Fruit fly (Drosophila melanogaster) whole organism, embryonic: Measurements from ENCODE around the gene CG14252.

Experiments used
- Abd-B ChIP-seq: fragments of 200-800 bp; sonication (Bioruptor generic); optimal IDR thresholded peaks from 2 replicates; lab custom pipeline; 2018; ENCODE audit warnings: missing biosample characterization, mild to moderate bottlenecking, missing genetic modification characterization, moderate library complexity
- Atf6 ChIP-seq: fragments of 200-800 bp; sonication (Bioruptor generic); IDR thresholded peaks from 2 replicates; pipeline ENCODE4 v1.3.6; 2022; ENCODE audit warnings: missing biosample characterization, missing genetic modification characterization
- Bgb ChIP-seq: fragments of 200-800 bp; sonication (Bioruptor generic); IDR thresholded peaks from 2 replicates; pipeline ENCODE4 v1.3.6; 2022; ENCODE audit warnings: missing biosample characterization, missing genetic modification characterization; ENCODE audit not compliant: partially characterized antibody
- C15 ChIP-seq: fragments of 200-800 bp; sonication (Bioruptor generic); IDR thresholded peaks from 3 replicates; pipeline ENCODE4 v1.3.6; 2022; ENCODE audit warnings: missing biosample characterization, missing genetic modification characterization
- CG10543 ChIP-seq: fragments of 200-800 bp; sonication (Bioruptor generic); optimal IDR thresholded peaks from 3 replicates; lab custom pipeline; 2017; ENCODE audit warnings: missing biosample characterization, mild to moderate bottlenecking, missing genetic modification characterization, moderate library complexity
- CG1233 ChIP-seq: fragments of 200-800 bp; sonication (Bioruptor generic); optimal IDR thresholded peaks from 4 replicates; lab custom pipeline; 2018; ENCODE audit warnings: missing biosample characterization, mild to moderate bottlenecking, missing genetic modification characterization
- CG13287 ChIP-seq: fragments of 200-800 bp; sonication (Bioruptor generic); IDR thresholded peaks from 2 replicates; pipeline ENCODE4 v1.3.6; 2022; ENCODE audit warnings: missing biosample characterization, missing genetic modification characterization; ENCODE audit not compliant: partially characterized antibody
- CG15514 ChIP-seq: fragments of 200-800 bp; sonication (Bioruptor generic); optimal IDR thresholded peaks from 3 replicates; lab custom pipeline; 2017; ENCODE audit warnings: missing biosample characterization, missing genetic modification characterization, mild to moderate bottlenecking, moderate library complexity, missing genetic modification reagents
- CG15601 ChIP-seq: fragments of 200-800 bp; sonication (Bioruptor generic); optimal IDR thresholded peaks from 3 replicates; lab custom pipeline; 2019; ENCODE audit warnings: missing biosample characterization, mild to moderate bottlenecking, missing genetic modification characterization, moderate library complexity
- CG15696 ChIP-seq: fragments of 200-800 bp; sonication (Bioruptor generic); optimal IDR thresholded peaks from 2 replicates; lab custom pipeline; 2019; ENCODE audit warnings: missing biosample characterization, mild to moderate bottlenecking, missing genetic modification characterization, moderate library complexity
- CG17186 ChIP-seq: fragments of 200-800 bp; sonication (Bioruptor generic); optimal IDR thresholded peaks from 3 replicates; lab custom pipeline; 2017; ENCODE audit warnings: missing biosample characterization, missing genetic modification reagents, missing genetic modification characterization
- CG18011 ChIP-seq: fragments of 200-800 bp; sonication (Bioruptor generic); optimal IDR thresholded peaks from 2 replicates; lab custom pipeline; 2017; ENCODE audit warnings: missing biosample characterization, missing genetic modification characterization, mild to moderate bottlenecking, moderate library complexity, missing genotype
- CG2712 ChIP-seq: fragments of 200-800 bp; optimal IDR thresholded peaks from 3 replicates; lab custom pipeline; 2019; ENCODE audit warnings: missing biosample characterization, mild to moderate bottlenecking, missing genetic modification characterization, moderate library complexity
- CG30403 ChIP-seq: fragments of 200-800 bp; sonication (Bioruptor generic); optimal IDR thresholded peaks from 3 replicates; lab custom pipeline; 2016; ENCODE audit warnings: missing biosample characterization, missing genetic modification characterization
- CG34224 ChIP-seq: fragments of 200-800 bp; sonication (Bioruptor generic); IDR thresholded peaks from 3 replicates; pipeline ENCODE4 v1.3.6; 2022; ENCODE audit warnings: missing biosample characterization, missing genetic modification characterization; ENCODE audit not compliant: partially characterized antibody
- CG5180 ChIP-seq: fragments of 200-800 bp; sonication (Bioruptor generic); optimal IDR thresholded peaks from 3 replicates; lab custom pipeline; 2017; ENCODE audit warnings: missing biosample characterization, missing genetic modification characterization, mild to moderate bottlenecking, moderate library complexity, missing genetic modification reagents
- CG8290 ChIP-seq, 3 experiments: fragments of 200-800 bp; sonication (Bioruptor generic); optimal IDR thresholded peaks; 2 replicates each; lab custom pipeline; 2016 to 2019; ENCODE audit warnings: missing biosample characterization in 3 of 3, missing genetic modification characterization in 3 of 3, mild to moderate bottlenecking in 2 of 3, moderate library complexity in 1 of 3
- CG8924 ChIP-seq: fragments of 200-800 bp; optimal IDR thresholded peaks from 3 replicates; lab custom pipeline; 2019; ENCODE audit warnings: missing biosample characterization, mild to moderate bottlenecking, missing genetic modification characterization, moderate library complexity
- CoRest ChIP-seq: fragments of 200-800 bp; sonication (Bioruptor generic); optimal IDR thresholded peaks from 3 replicates; lab custom pipeline; 2018; ENCODE audit warnings: missing biosample characterization, mild to moderate bottlenecking, missing genetic modification characterization, moderate library complexity
- D19B ChIP-seq: fragments of 200-800 bp; sonication (Bioruptor generic); optimal IDR thresholded peaks from 2 replicates; lab custom pipeline; 2017; ENCODE audit warnings: missing biosample characterization, mild to moderate bottlenecking, missing genetic modification characterization
- Deaf1 ChIP-seq: fragments of 200-800 bp; optimal IDR thresholded peaks from 3 replicates; lab custom pipeline; 2019; ENCODE audit warnings: missing biosample characterization, mild to moderate bottlenecking, missing genetic modification characterization, moderate library complexity
- Dip2 ChIP-seq: fragments of 200-800 bp; sonication (Bioruptor generic); IDR thresholded peaks from 2 replicates; pipeline ENCODE4 v1.3.6; 2022; ENCODE audit warnings: missing biosample characterization, missing genetic modification characterization
- Doc2 ChIP-seq: fragments of 200-800 bp; sonication (Bioruptor generic); IDR thresholded peaks from 2 replicates; pipeline ENCODE4 v1.3.6; 2022; ENCODE audit warnings: missing biosample characterization, missing genetic modification characterization
- Dp ChIP-seq: fragments of 200-800 bp; sonication (Bioruptor generic); optimal IDR thresholded peaks from 2 replicates; lab custom pipeline; 2018; ENCODE audit warnings: missing biosample characterization, mild to moderate bottlenecking, missing genetic modification characterization, moderate library complexity
- Ets65A ChIP-seq: fragments of 200-800 bp; sonication (Bioruptor generic); peaks from one replicate; lab custom pipeline; 2016; ENCODE audit warnings: missing biosample characterization, missing genetic modification characterization
- HLH4C ChIP-seq: fragments of 200-800 bp; sonication (Bioruptor generic); IDR thresholded peaks from 3 replicates; pipeline ENCODE4 v1.3.6; 2022; ENCODE audit warnings: missing biosample characterization, missing genetic modification characterization; ENCODE audit not compliant: partially characterized antibody
- MBD-R2 ChIP-seq: fragments of 200-800 bp; sonication (Bioruptor generic); IDR thresholded peaks from 2 replicates; pipeline ENCODE4 v1.3.6; 2022; ENCODE audit warnings: missing biosample characterization, missing genetic modification characterization
- MESR4 ChIP-seq: fragments of 200-800 bp; sonication (Bioruptor generic); optimal IDR thresholded peaks from 2 replicates; lab custom pipeline; 2018; ENCODE audit warnings: missing biosample characterization, mild to moderate bottlenecking, missing genetic modification characterization, moderate library complexity
- Usf ChIP-seq: fragments of 200-800 bp; sonication (Bioruptor generic); optimal IDR thresholded peaks from 2 replicates; lab custom pipeline; 2017; ENCODE audit warnings: missing genotype, missing biosample characterization, missing genetic modification characterization
- YL-1 ChIP-seq: fragments of 200-800 bp; sonication (Bioruptor generic); optimal IDR thresholded peaks from 3 replicates; lab custom pipeline; 2017; ENCODE audit warnings: missing biosample characterization, mild to moderate bottlenecking, missing genetic modification characterization
- amos ChIP-seq: fragments of 200-800 bp; sonication (Bioruptor generic); IDR thresholded peaks from 2 replicates; pipeline ENCODE4 v1.3.6; 2022; ENCODE audit warnings: missing biosample characterization, missing genetic modification characterization; ENCODE audit not compliant: partially characterized antibody
- ap ChIP-seq: fragments of 200-800 bp; sonication (Bioruptor generic); IDR thresholded peaks from 2 replicates; pipeline ENCODE4 v1.3.6; 2022; ENCODE audit warnings: missing biosample characterization, missing genetic modification characterization
- ato ChIP-seq: fragments of 200-800 bp; sonication (Bioruptor generic); IDR thresholded peaks from 2 replicates; pipeline ENCODE4 v1.3.6; 2022; ENCODE audit warnings: missing biosample characterization, missing genetic modification characterization; ENCODE audit not compliant: partially characterized antibody
- caup ChIP-seq: fragments of 200-800 bp; sonication (Bioruptor generic); optimal IDR thresholded peaks from 3 replicates; lab custom pipeline; 2017; ENCODE audit warnings: missing biosample characterization, mild to moderate bottlenecking, missing genetic modification characterization, moderate library complexity; ENCODE audit not compliant: severe bottlenecking
- fd96Cb ChIP-seq: fragments of 200-800 bp; sonication (Bioruptor generic); optimal IDR thresholded peaks from 2 replicates; lab custom pipeline; 2018; ENCODE audit warnings: missing biosample characterization, mild to moderate bottlenecking, missing genetic modification characterization, moderate library complexity
- gfzf ChIP-seq: fragments of 200-800 bp; sonication (Bioruptor generic); optimal IDR thresholded peaks from 2 replicates; lab custom pipeline; 2016; ENCODE audit warnings: missing biosample characterization, mild to moderate bottlenecking, missing genetic modification characterization, moderate library complexity
- hbn ChIP-seq: fragments of 200-800 bp; sonication (Bioruptor generic); IDR thresholded peaks from 2 replicates; pipeline ENCODE4 v1.3.6; 2022; ENCODE audit warnings: missing biosample characterization, missing genetic modification characterization; ENCODE audit not compliant: partially characterized antibody
- kah ChIP-seq: fragments of 200-800 bp; sonication (Bioruptor generic); optimal IDR thresholded peaks from 2 replicates; lab custom pipeline; 2018; ENCODE audit warnings: missing biosample characterization, mild to moderate bottlenecking, missing genetic modification characterization
- luna ChIP-seq: fragments of 200-800 bp; sonication (Bioruptor generic); optimal IDR thresholded peaks from 2 replicates; lab custom pipeline; 2016; ENCODE audit warnings: missing biosample characterization, missing genetic modification characterization
- maf-S ChIP-seq: fragments of 200-800 bp; sonication (Bioruptor generic); optimal IDR thresholded peaks from 2 replicates; lab custom pipeline; 2016; ENCODE audit warnings: missing biosample characterization, missing genetic modification characterization
- mirr ChIP-seq: fragments of 200-800 bp; sonication (Bioruptor generic); optimal IDR thresholded peaks from 3 replicates; lab custom pipeline; 2018; ENCODE audit warnings: missing biosample characterization, mild to moderate bottlenecking, missing genetic modification characterization
- p53 ChIP-seq: fragments of 200-800 bp; sonication (Bioruptor generic); optimal IDR thresholded peaks from 2 replicates; lab custom pipeline; 2016; ENCODE audit warnings: missing biosample characterization, missing genetic modification characterization
- peb ChIP-seq: fragments of 200-800 bp; sonication (Bioruptor generic); IDR thresholded peaks from 2 replicates; pipeline ENCODE4 v1.3.6; 2022; ENCODE audit warnings: missing biosample characterization, missing genetic modification characterization
- pfk ChIP-seq: fragments of 200-800 bp; sonication (Bioruptor generic); optimal IDR thresholded peaks from 2 replicates; lab custom pipeline; 2018; ENCODE audit warnings: missing biosample characterization, mild to moderate bottlenecking, missing genetic modification characterization, moderate library complexity
- scrt ChIP-seq: fragments of 200-800 bp; sonication (Bioruptor generic); optimal IDR thresholded peaks from 2 replicates; lab custom pipeline; 2018; ENCODE audit warnings: missing biosample characterization, mild to moderate bottlenecking, missing genetic modification characterization, moderate library complexity
- sr ChIP-seq: fragments of 200-800 bp; sonication (Bioruptor generic); IDR thresholded peaks from 3 replicates; pipeline ENCODE4 v1.3.6; 2022; ENCODE audit warnings: missing biosample characterization, missing genetic modification characterization
- sug ChIP-seq: fragments of 200-800 bp; optimal IDR thresholded peaks from 2 replicates; lab custom pipeline; 2019; ENCODE audit warnings: missing biosample characterization, mild to moderate bottlenecking, missing genetic modification characterization, moderate library complexity
- trem ChIP-seq: fragments of 200-800 bp; optimal IDR thresholded peaks from 3 replicates; lab custom pipeline; 2019; ENCODE audit warnings: missing biosample characterization, mild to moderate bottlenecking, missing genetic modification characterization, moderate library complexity
- vfl ChIP-seq: fragments of 200-800 bp; sonication (Bioruptor generic); optimal IDR thresholded peaks from 2 replicates; lab custom pipeline; 2016; ENCODE audit warnings: missing biosample characterization, missing genetic modification characterization

CG14252 gene

DNA sequence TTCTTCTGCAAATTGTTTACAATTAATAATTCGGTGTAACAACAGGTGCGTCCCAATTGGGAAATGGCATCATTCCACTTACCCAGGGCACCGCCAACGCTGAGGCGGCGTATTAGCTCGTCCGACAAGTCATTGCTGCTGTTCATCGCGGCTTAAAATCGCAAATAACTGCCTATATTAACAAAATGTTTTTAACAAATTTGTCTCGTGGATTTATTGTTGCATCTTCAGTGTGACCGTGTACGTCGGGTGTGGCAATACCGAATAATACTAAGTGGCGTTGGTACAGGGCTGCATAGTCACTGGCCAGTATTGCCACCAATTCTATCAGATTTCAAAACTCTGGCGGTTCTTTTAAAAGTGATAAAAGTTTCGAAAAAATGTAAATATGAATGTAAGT is 32.7 kb upstream of the CG14252 start, which contains the start of gene Ets97D (continued):
- peak; percentile 49 for TF ChIP-seq CG15514 (GFP tag; lab: Kevin White, UChicago)
- TF ChIP-seq Ets65A (GFP tag; lab: Kevin White, UChicago): no peak
- peak; percentile 62 for TF ChIP-seq CG15601 (tag; lab: Kevin White, UChicago)
- TF ChIP-seq CG2712: peak; percentile 29
- peak; percentile 42; the same call in 1 of the 2 replicates for TF ChIP-seq CG13287
- peak; percentile 95 for TF ChIP-seq gfzf
- no peak for TF ChIP-seq Usf (GFP tag; lab: Kevin White, UChicago)
- peak; percentile 48 for TF ChIP-seq trem (tag; lab: Kevin White, UChicago)
- TF ChIP-seq MBD-R2 (GFP tag; lab: Robert Waterston, UW): peak; percentile 82
- TF ChIP-seq scrt (GFP tag; lab: Kevin White, UChicago): peak; percentile 68
- TF ChIP-seq CG8924 (tag; lab: Kevin White, UChicago): peak; percentile 63
- peak; percentile 100 for TF ChIP-seq Dp (GFP tag; lab: Kevin White, UChicago)
- peak; percentile 2 for TF ChIP-seq CG17186 (GFP tag; lab: Kevin White, UChicago)
- no peak for TF ChIP-seq ap (GFP tag; lab: Robert Waterston, UW)
- no peak for TF ChIP-seq peb
- peak; percentile 26 for TF ChIP-seq vfl
- no peak for TF ChIP-seq Deaf1 (tag; lab: Kevin White, UChicago)
- TF ChIP-seq YL-1: peak; percentile 82
- peak; percentile 38 for TF ChIP-seq CoRest (tag; lab: Kevin White, UChicago)
- TF ChIP-seq kah (GFP tag; lab: Kevin White, UChicago): peak; percentile 75
- no peak for TF ChIP-seq ato (GFP tag; lab: Robert Waterston, UW)
- no peak for TF ChIP-seq C15 (GFP tag; lab: Robert Waterston, UW)
- TF ChIP-seq MESR4 (GFP tag; lab: Kevin White, UChicago): peak; percentile 61
- no peak for TF ChIP-seq sr (GFP tag; lab: Robert Waterston, UW)
- no peak for TF ChIP-seq pfk
- TF ChIP-seq sug (tag; lab: Kevin White, UChicago): peak; percentile 15
- TF ChIP-seq p53 (GFP tag; lab: Kevin White, UChicago): peak; percentile 1
- no peak for TF ChIP-seq CG8290 (GFP tag; optimal IDR thresholded peaks at IDR 0.05; lab: Kevin White, UChicago)
- TF ChIP-seq CG8290 (tag; optimal IDR thresholded peaks at IDR 0.05; lab: Kevin White, UChicago): peak in 1 of 2 experiments; percentile 68
- TF ChIP-seq CG5180 (GFP tag; lab: Kevin White, UChicago): peak; percentile 52

- TF ChIP-seq Bgb (GFP tag; lab: Robert Waterston, UW): peak; percentile 69; the same call in 1 of the 2 replicates
- peak; percentile 29 for TF ChIP-seq CG18011 (GFP tag; lab: Kevin White, UChicago)
- TF ChIP-seq HLH4C: peak; percentile 36; the same call in 1 of the 3 replicates
- peak; percentile 79 for TF ChIP-seq CG15514 (GFP tag; lab: Kevin White, UChicago)
- no peak for TF ChIP-seq Abd-B (GFP tag; lab: Kevin White, UChicago)
- TF ChIP-seq CG34224 (GFP tag; lab: Robert Waterston, UW): peak; percentile 25
- no peak for TF ChIP-seq CG15696 (tag; lab: Kevin White, UChicago)
- peak; percentile 94 for TF ChIP-seq caup (GFP tag; lab: Kevin White, UChicago)
- TF ChIP-seq amos (GFP tag; lab: Robert Waterston, UW): peak; percentile 54; the same call in 1 of the 2 replicates
- peak; percentile 86 for TF ChIP-seq CG10543 (GFP tag; lab: Kevin White, UChicago)
- peak; percentile 41 for TF ChIP-seq CG30403 (GFP tag; lab: Kevin White, UChicago)
- TF ChIP-seq Doc2: no peak
- TF ChIP-seq mirr: peak; percentile 91
- no peak for TF ChIP-seq Dip2 (GFP tag; lab: Robert Waterston, UW)
- no peak for TF ChIP-seq hbn (GFP tag; lab: Robert Waterston, UW)
- peak; percentile 57 for TF ChIP-seq fd96Cb (tag; lab: Kevin White, UChicago)
- TF ChIP-seq luna (GFP tag; lab: Kevin White, UChicago): no peak
- no peak; the same call in 1 of the 2 replicates for TF ChIP-seq Atf6 (GFP tag; lab: Robert Waterston, UW)
- TF ChIP-seq maf-S (GFP tag; lab: Kevin White, UChicago): no peak
- peak; percentile 26 for TF ChIP-seq CG1233
- TF ChIP-seq D19B: no peak
These were observed 29.8 kb upstream of the CG14252 start, which contains the start of gene CG46339 for dm6 chr3R:26915463-26915925. CG46339 (plus strand) TSS chr3R:26915761.
